Worm (Caenorhabditis elegans): ENCODE measurements around the gene nex-3.

DNA sequence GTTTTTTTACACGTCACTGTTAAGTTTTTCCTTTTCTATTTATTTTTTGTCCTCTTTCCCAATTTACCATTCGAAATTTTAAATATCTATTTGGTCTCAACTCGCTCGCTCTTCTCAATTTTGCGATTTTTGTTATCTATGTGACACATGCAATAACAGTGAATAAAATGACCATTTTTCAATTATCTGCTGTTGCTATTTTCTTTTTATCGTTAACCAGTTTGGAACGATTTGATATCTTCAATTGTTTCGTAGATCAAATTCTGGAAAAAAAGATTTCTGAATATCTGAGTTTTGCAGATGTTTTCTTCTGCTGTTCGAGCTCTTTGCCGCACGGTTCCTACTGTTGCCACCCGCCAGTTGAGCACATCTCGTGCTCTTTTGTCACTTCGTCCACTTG is 34.7 kb upstream of the nex-3 start, which contains the start of gene prdx-3:
- TF ChIP-seq efl-1 (optimal IDR thresholded peaks at IDR 0.05) (no peak), efl-1 (GFP tag; optimal IDR thresholded peaks at IDR 0.05 in 1 of 2) (no peak), blmp-1 (tag; optimal IDR thresholded peaks at IDR 0.05) (no peak), ama-1 (optimal IDR thresholded peaks at IDR 0.05) (no peak), tbx-2 (tag; optimal IDR thresholded peaks at IDR 0.05) (no peak), lin-15B (tag; optimal IDR thresholded peaks at IDR 0.05) (no peak), aha-1 (tag; optimal IDR thresholded peaks at IDR 0.05) (no peak)

All from whole organism, L1 larva.